Worm (Caenorhabditis elegans): ENCODE measurements around the gene Y51A2D.18.

Y51A2D.18 gene

ce11 chrV:18511847-18512246 is 24.8 kb upstream of the Y51A2D.18 start:
- no peak for TF ChIP-seq unc-55 (GFP tag; optimal IDR thresholded peaks at IDR 0.05)

DNA sequence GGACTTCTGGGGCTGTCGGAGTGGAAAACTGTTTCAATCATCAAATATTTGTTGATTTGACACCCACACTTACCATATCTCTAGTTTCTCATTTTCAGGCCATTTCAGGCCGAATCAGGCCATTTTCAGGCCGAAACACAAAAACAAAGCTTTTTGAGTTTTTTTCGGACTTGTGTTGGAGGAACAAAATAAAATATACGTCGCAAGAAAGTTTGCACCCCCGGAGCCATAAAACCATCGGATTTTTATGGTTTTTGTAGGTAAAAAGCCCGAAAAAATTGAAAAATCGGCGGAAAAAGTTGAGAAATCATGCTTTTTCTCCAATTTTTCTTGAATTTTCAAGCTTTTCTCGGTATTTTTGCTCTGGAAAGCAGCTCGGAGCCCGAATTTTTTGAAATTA is 21.5 kb upstream of the Y51A2D.18 start, which contains the start of gene Y51A2D.1:
Gene Y51A2D.1 (plus strand): TSS at position 301 of the 400 bp plus-strand sequence.
- TF ChIP-seq ceh-82 (tag; optimal IDR thresholded peaks at IDR 0.05) (no peak), Y55F3AM.14 (GFP tag; optimal IDR thresholded peaks at IDR 0.05) (no peak), snpc-4 (tag; optimal IDR thresholded peaks at IDR 0.05) (no peak), fos-1 (tag; optimal IDR thresholded peaks at IDR 0.05) (no peak), nhr-6 (tag; optimal IDR thresholded peaks at IDR 0.05) (no peak), skn-1 (tag; optimal IDR thresholded peaks at IDR 0.05) (no peak), nhr-21 (tag; optimal IDR thresholded peaks at IDR 0.05) (no peak), peb-1 (tag; optimal IDR thresholded peaks at IDR 0.05) (no peak), unc-55 (GFP tag; optimal IDR thresholded peaks at IDR 0.05) (no peak), zag-1 (tag; optimal IDR thresholded peaks at IDR 0.05) (no peak), lin-11 (tag; optimal IDR thresholded peaks at IDR 0.05) (no peak), mab-5 (tag; optimal IDR thresholded peaks at IDR 0.05) (no peak), C34F6.9 (tag; optimal IDR thresholded peaks at IDR 0.05) (no peak), ztf-4 (tag; optimal IDR thresholded peaks at IDR 0.05) (no peak), nhr-129 (tag; optimal IDR thresholded peaks at IDR 0.05) (no peak), lsy-2 (tag; optimal IDR thresholded peaks at IDR 0.05) (no peak), nhr-12 (tag; optimal IDR thresholded peaks at IDR 0.05) (no peak)

- TF ChIP-seq unc-39 (tag; optimal IDR thresholded peaks at IDR 0.05) (no peak), sem-4 (tag; optimal IDR thresholded peaks at IDR 0.05) (no peak), alr-1 (tag; optimal IDR thresholded peaks at IDR 0.05) (no peak), nhr-23 (tag; optimal IDR thresholded peaks at IDR 0.05) (no peak), snpc-4 (tag; optimal IDR thresholded peaks at IDR 0.05) (no peak)
These were observed 19.7 kb upstream of the Y51A2D.18 start for ce11 chrV:18506772-18507171.

ce11 chrV:18504610-18505009 is 17.6 kb upstream of the Y51A2D.18 start:
- TF ChIP-seq lin-13 (GFP tag; optimal IDR thresholded peaks at IDR 0.05) (no peak), zag-1 (tag; optimal IDR thresholded peaks at IDR 0.05) (no peak), unc-39 (tag; optimal IDR thresholded peaks at IDR 0.05) (no peak), unc-62 (GFP tag; optimal IDR thresholded peaks at IDR 0.05) (no peak), elt-1 (tag; optimal IDR thresholded peaks at IDR 0.05) (no peak), R02D3.7 (tag; optimal IDR thresholded peaks at IDR 0.05) (no peak)

DNA sequence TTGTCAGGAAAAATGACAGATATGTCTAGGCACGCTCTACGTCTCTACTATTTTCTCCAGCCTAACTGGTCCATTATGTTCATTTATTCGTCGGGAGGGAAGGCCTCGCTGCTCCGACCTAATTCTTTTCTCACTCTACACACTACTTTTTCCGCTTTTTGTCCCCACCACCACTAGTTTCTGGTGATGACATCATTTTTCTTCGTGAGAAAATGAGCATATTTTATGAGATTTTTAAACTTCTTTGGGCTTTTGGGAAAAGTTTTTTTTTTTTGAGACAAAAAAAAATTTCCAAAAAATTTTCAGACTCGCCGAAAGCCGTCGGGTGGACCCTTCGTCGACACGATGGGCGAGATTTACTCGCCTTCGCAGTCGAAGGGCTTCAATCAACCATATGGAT is 4.9 kb upstream of the Y51A2D.18 start, which contains the start of gene slo-1:
Gene slo-1 (plus strand): TSS at position 301 of the 400 bp plus-strand sequence.
- no peak for TF ChIP-seq sma-3 (GFP tag; optimal IDR thresholded peaks at IDR 0.05)
- no peak for TF ChIP-seq ceh-82 (tag; optimal IDR thresholded peaks at IDR 0.05)
- TF ChIP-seq elt-3 (tag; optimal IDR thresholded peaks at IDR 0.05): no peak
- TF ChIP-seq unc-62 (GFP tag; optimal IDR thresholded peaks at IDR 0.05): no peak
- TF ChIP-seq R02D3.7 (tag; optimal IDR thresholded peaks at IDR 0.05): no peak
- TF ChIP-seq crh-2 (tag; optimal IDR thresholded peaks at IDR 0.05): no peak
- TF ChIP-seq nhr-237 (tag; optimal IDR thresholded peaks at IDR 0.05): no peak
- no peak for TF ChIP-seq aly-2 (tag; optimal IDR thresholded peaks at IDR 0.05)
- TF ChIP-seq alr-1 (tag; optimal IDR thresholded peaks at IDR 0.05): no peak
- TF ChIP-seq unc-39 (tag; optimal IDR thresholded peaks at IDR 0.05): no peak
- no peak for TF ChIP-seq fos-1 (tag; optimal IDR thresholded peaks at IDR 0.05)
- no peak for TF ChIP-seq snpc-4 (tag; optimal IDR thresholded peaks at IDR 0.05)
- TF ChIP-seq ama-1 (optimal IDR thresholded peaks at IDR 0.05): no peak
- TF ChIP-seq nhr-21 (tag; optimal IDR thresholded peaks at IDR 0.05): no peak
- TF ChIP-seq lsy-2 (tag; optimal IDR thresholded peaks at IDR 0.05): no peak
- TF ChIP-seq gmeb-1 (tag; optimal IDR thresholded peaks at IDR 0.05): no peak
- TF ChIP-seq egl-27 (tag; optimal IDR thresholded peaks at IDR 0.05): no peak
- no peak for TF ChIP-seq ztf-1 (GFP tag; conservative IDR thresholded peaks at IDR 0.05)

- no peak for TF ChIP-seq sma-3 (GFP tag; optimal IDR thresholded peaks at IDR 0.05)
- TF ChIP-seq lin-39 (tag; optimal IDR thresholded peaks at IDR 0.05): no peak
- peak; percentile 76 for TF ChIP-seq unc-55 (GFP tag; optimal IDR thresholded peaks at IDR 0.05)
- peak in 1 of 2 experiments; percentile 55 for TF ChIP-seq mdl-1 (tag; optimal IDR thresholded peaks at IDR 0.05)
- no peak for TF ChIP-seq sem-4 (tag; optimal IDR thresholded peaks at IDR 0.05)
- no peak for TF ChIP-seq nhr-25 (tag; optimal IDR thresholded peaks at IDR 0.05)
- TF ChIP-seq skn-1 (tag; optimal IDR thresholded peaks at IDR 0.05): no peak
- TF ChIP-seq F13H6.1 (tag; optimal IDR thresholded peaks at IDR 0.05): peak; percentile 6
- peak; percentile 62 for TF ChIP-seq snpc-4 (tag; optimal IDR thresholded peaks at IDR 0.05)
- TF ChIP-seq nhr-129 (tag; optimal IDR thresholded peaks at IDR 0.05): peak; percentile 52
- TF ChIP-seq nhr-12 (tag; optimal IDR thresholded peaks at IDR 0.05): no peak
- TF ChIP-seq unc-39 (tag; optimal IDR thresholded peaks at IDR 0.05): peak; percentile 31
- no peak for TF ChIP-seq sma-9 (GFP tag; optimal IDR thresholded peaks at IDR 0.05)
- no peak for TF ChIP-seq sma-9 (tag; optimal IDR thresholded peaks at IDR 0.05)
- TF ChIP-seq ztf-4 (tag; optimal IDR thresholded peaks at IDR 0.05): no peak
- no peak for TF ChIP-seq ceh-82 (tag; optimal IDR thresholded peaks at IDR 0.05)
- TF ChIP-seq gmeb-1 (tag; optimal IDR thresholded peaks at IDR 0.05): no peak
- peak in 1 of 2 experiments; percentile 64 for TF ChIP-seq lsy-2 (tag; optimal IDR thresholded peaks at IDR 0.05)
- no peak for TF ChIP-seq egl-27 (tag; optimal IDR thresholded peaks at IDR 0.05)
- TF ChIP-seq C34F6.9 (tag; optimal IDR thresholded peaks at IDR 0.05): peak; percentile 69
- peak; percentile 67 for TF ChIP-seq zag-1 (tag; optimal IDR thresholded peaks at IDR 0.05)
- TF ChIP-seq mab-5 (tag; optimal IDR thresholded peaks at IDR 0.05): no peak
These were observed 3.3 kb upstream of the Y51A2D.18 start for ce11 chrV:18490284-18490832.

All from whole organism, L2 larva.